Worm (Caenorhabditis elegans) whole organism, L2 larva: ENCODE results near the gene K05F1.8.

Experiments used
- C34F6.9 ChIP-seq: fragments of 150-350 bp; optimal IDR thresholded peaks from 2 replicates; lab custom pipeline; 2014; ENCODE audit warnings: missing biosample characterization, missing genetic modification characterization
- F13H6.1 ChIP-seq: sonication (generic microtip); optimal IDR thresholded peaks from 2 replicates; lab custom pipeline; 2016; ENCODE audit warnings: missing genetic modification characterization, missing compliant biosample characterization
- Y55F3AM.14 ChIP-seq: fragments of 200-800 bp; sonication (Bioruptor generic); optimal IDR thresholded peaks from 2 replicates; lab custom pipeline; 2018; ENCODE audit warnings: mild to moderate bottlenecking, missing genetic modification characterization, missing compliant biosample characterization
- ZK546.5 ChIP-seq: sonication (generic microtip); optimal IDR thresholded peaks from 2 replicates; lab custom pipeline; 2017; ENCODE audit warnings: missing biosample characterization, missing genetic modification characterization
- ama-1 ChIP-seq: fragments of 150-350 bp; optimal IDR thresholded peaks from 2 replicates; lab custom pipeline; 2018; ENCODE audit warnings: inconsistent platforms
- blmp-1 ChIP-seq: sonication (generic microtip); optimal IDR thresholded peaks from 2 replicates; lab custom pipeline; 2017; ENCODE audit warnings: missing genetic modification characterization, mild to moderate bottlenecking, missing compliant biosample characterization, antibody characterized with exemption, moderate library complexity; ENCODE audit not compliant: insufficient read depth
- egl-27 ChIP-seq: sonication (generic microtip); optimal IDR thresholded peaks from 3 replicates; lab custom pipeline; 2017; ENCODE audit warnings: missing biosample characterization, missing genetic modification reagents, missing genetic modification characterization
- elt-3 ChIP-seq: sonication (generic microtip); optimal IDR thresholded peaks from 2 replicates; lab custom pipeline; 2017; ENCODE audit warnings: missing biosample characterization, missing genetic modification characterization
- fos-1 ChIP-seq: fragments of 150-350 bp; optimal IDR thresholded peaks from 2 replicates; lab custom pipeline; 2014; ENCODE audit warnings: missing biosample characterization, missing genetic modification characterization
- gmeb-1 ChIP-seq: fragments of 150-350 bp; optimal IDR thresholded peaks from 2 replicates; lab custom pipeline; 2014; ENCODE audit warnings: missing biosample characterization, missing genetic modification characterization
- lin-11 ChIP-seq: fragments of 150-350 bp; sonication (generic microtip); optimal IDR thresholded peaks from 2 replicates; lab custom pipeline; 2014; ENCODE audit warnings: missing biosample characterization, missing genetic modification characterization, inconsistent platforms, mixed read lengths
- lin-13 ChIP-seq: fragments of 150-350 bp; optimal IDR thresholded peaks from 2 replicates; lab custom pipeline; 2014; ENCODE audit warnings: missing biosample characterization, missing genetic modification reagents, missing genetic modification characterization
- lin-39 ChIP-seq: fragments of 150-350 bp; optimal IDR thresholded peaks from 2 replicates; lab custom pipeline; 2014; ENCODE audit warnings: missing biosample characterization, missing genetic modification reagents, missing genetic modification characterization
- lsy-2 ChIP-seq, 2 experiments: fragments of 150-350 bp in 1 of 2; sonication (generic microtip) in 1 of 2; optimal IDR thresholded peaks; 2 replicates each; lab custom pipeline; 2014 to 2017; ENCODE audit warnings: missing biosample characterization in 2 of 2, missing genetic modification characterization in 2 of 2
- mab-5 ChIP-seq: fragments of 150-350 bp; optimal IDR thresholded peaks from 2 replicates; lab custom pipeline; 2014; ENCODE audit warnings: missing biosample characterization, missing genetic modification characterization
- mdl-1 ChIP-seq, 2 experiments: fragments of 150-350 bp in 1 of 2; sonication (generic microtip) in 1 of 2; optimal IDR thresholded peaks; 2 replicates each; lab custom pipeline; 2017; ENCODE audit warnings: missing biosample characterization in 2 of 2, missing genetic modification characterization in 2 of 2
- nhr-10 ChIP-seq: sonication (generic microtip); optimal IDR thresholded peaks from 2 replicates; lab custom pipeline; 2017; ENCODE audit warnings: missing biosample characterization, missing genetic modification characterization
- nhr-11 ChIP-seq: fragments of 150-350 bp; optimal IDR thresholded peaks from 2 replicates; lab custom pipeline; 2014; ENCODE audit warnings: missing biosample characterization, missing genetic modification characterization
- nhr-12 ChIP-seq: fragments of 150-350 bp; optimal IDR thresholded peaks from 2 replicates; lab custom pipeline; 2014; ENCODE audit warnings: missing biosample characterization, missing genetic modification characterization
- nhr-129 ChIP-seq: fragments of 150-350 bp; optimal IDR thresholded peaks from 2 replicates; lab custom pipeline; 2014; ENCODE audit warnings: missing biosample characterization, missing genetic modification characterization
- nhr-25 ChIP-seq: fragments of 150-350 bp; sonication (generic microtip); optimal IDR thresholded peaks from 3 replicates; lab custom pipeline; 2014; ENCODE audit warnings: missing biosample characterization, missing genetic modification characterization
- peb-1 ChIP-seq: fragments of 150-350 bp; optimal IDR thresholded peaks from 2 replicates; lab custom pipeline; 2014; ENCODE audit warnings: missing biosample characterization, missing genetic modification characterization
- sem-4 ChIP-seq: fragments of 150-350 bp; optimal IDR thresholded peaks from 2 replicates; lab custom pipeline; 2014; ENCODE audit warnings: missing biosample characterization, missing genetic modification reagents, missing genetic modification characterization
- skn-1 ChIP-seq: sonication (generic microtip); optimal IDR thresholded peaks from 2 replicates; lab custom pipeline; 2017; ENCODE audit warnings: missing biosample characterization, missing genetic modification characterization
- sma-3 ChIP-seq: sonication (generic microtip); optimal IDR thresholded peaks from 2 replicates; lab custom pipeline; 2016; ENCODE audit warnings: missing genetic modification reagents, missing genetic modification characterization, missing compliant biosample characterization
- sma-9 ChIP-seq, 2 experiments: fragments of 150-350 bp in 1 of 2; sonication (generic microtip) in 1 of 2; optimal IDR thresholded peaks; 2 replicates each; lab custom pipeline; 2014 to 2016; ENCODE audit warnings: missing genetic modification characterization in 2 of 2, mild to moderate bottlenecking in 1 of 2, missing biosample characterization in 1 of 2, missing compliant biosample characterization in 1 of 2, missing genetic modification reagents in 1 of 2, moderate library complexity in 1 of 2
- snpc-4 ChIP-seq: fragments of 150-350 bp; optimal IDR thresholded peaks from 2 replicates; lab custom pipeline; 2014; ENCODE audit warnings: missing biosample characterization, missing genetic modification characterization
- unc-39 ChIP-seq: fragments of 150-350 bp; optimal IDR thresholded peaks from 2 replicates; lab custom pipeline; 2014; ENCODE audit warnings: missing biosample characterization, missing genetic modification characterization
- unc-55 ChIP-seq: fragments of 150-350 bp; sonication (generic microtip); optimal IDR thresholded peaks from 3 replicates; lab custom pipeline; 2014; ENCODE audit warnings: missing biosample characterization, missing genetic modification reagents, missing genetic modification characterization
- unc-62 ChIP-seq: fragments of 150-350 bp; optimal IDR thresholded peaks from 2 replicates; lab custom pipeline; 2014; ENCODE audit warnings: missing biosample characterization, missing genetic modification reagents, missing genetic modification characterization
- zag-1 ChIP-seq: fragments of 150-350 bp; optimal IDR thresholded peaks from 2 replicates; lab custom pipeline; 2014; ENCODE audit warnings: missing biosample characterization, missing genetic modification characterization
- ztf-1 ChIP-seq: fragments of 200-800 bp; sonication (Bioruptor generic); conservative IDR thresholded peaks from 2 replicates; pipeline ENCODE4 v1.3.6; 2022; ENCODE audit warnings: missing genetic modification characterization, missing compliant biosample characterization
- ztf-11 ChIP-seq: sonication (generic microtip); optimal IDR thresholded peaks from 2 replicates; lab custom pipeline; 2017; ENCODE audit warnings: missing biosample characterization, missing genetic modification characterization

The K05F1.8 gene

ce11 chrII:5781935-5782921 is 17.2 kb downstream of the K05F1.8 start, which contains the start of gene K05F1.6 (continued):
- TF ChIP-seq sma-9 (GFP tag; optimal IDR thresholded peaks at IDR 0.05; lab: Kevin White, UChicago): peak; percentile 62
- no peak for TF ChIP-seq sma-9 (tag; optimal IDR thresholded peaks at IDR 0.05; lab: Kevin White, UChicago)
- no peak for TF ChIP-seq ama-1 (lab: Kevin White, UChicago)
- peak; percentile 70 for TF ChIP-seq lin-13 (GFP tag; lab: Kevin White, UChicago)
- no peak for TF ChIP-seq egl-27 (tag; lab: Kevin White, UChicago)
- TF ChIP-seq mdl-1 (tag; optimal IDR thresholded peaks at IDR 0.05; lab: Kevin White, UChicago): no peak
- TF ChIP-seq sem-4 (tag; lab: Kevin White, UChicago): peak; percentile 26
- TF ChIP-seq lin-11 (tag; lab: Kevin White, UChicago): peak; percentile 48
- TF ChIP-seq skn-1: no peak
- peak; percentile 68 for TF ChIP-seq F13H6.1 (tag; lab: Kevin White, UChicago)
- no peak for TF ChIP-seq nhr-11 (tag; lab: Kevin White, UChicago)
- TF ChIP-seq peb-1: no peak
- TF ChIP-seq nhr-12: no peak
- TF ChIP-seq ZK546.5 (tag; lab: Kevin White, UChicago): no peak
- TF ChIP-seq ztf-1 (GFP tag; lab: Robert Waterston, UW): no peak

DNA sequence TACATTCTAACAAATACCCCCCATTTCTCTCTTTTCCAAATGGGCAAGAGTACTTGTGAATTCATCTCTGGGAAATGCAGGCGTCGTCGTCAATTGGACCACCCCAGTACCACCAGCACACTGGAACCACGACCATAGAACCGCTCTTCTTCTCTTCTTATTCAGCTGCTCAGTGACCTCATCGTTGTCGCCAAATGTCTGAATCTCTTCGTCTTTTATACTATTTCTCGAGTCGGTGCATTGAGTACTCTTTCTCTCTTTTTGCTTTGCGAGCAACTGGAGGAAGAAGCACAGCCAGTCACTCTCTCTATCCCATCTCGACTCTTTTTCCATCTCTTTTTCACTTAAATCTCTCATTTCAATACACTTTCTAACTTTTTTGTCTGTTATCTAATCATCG is 19.6 kb downstream of the K05F1.8 start:
- TF ChIP-seq unc-55 (GFP tag; lab: Kevin White, UChicago) (peak; percentile 60), fos-1 (tag; lab: Kevin White, UChicago) (peak; percentile 1), sma-9 (GFP tag; optimal IDR thresholded peaks at IDR 0.05; lab: Kevin White, UChicago) (peak; percentile 31), sma-9 (tag; optimal IDR thresholded peaks at IDR 0.05; lab: Kevin White, UChicago) (no peak), lin-11 (tag; lab: Kevin White, UChicago) (no peak), lsy-2 (tag; optimal IDR thresholded peaks at IDR 0.05; lab: Kevin White, UChicago) (peak in 1 of 2 experiments; percentile 50), sem-4 (tag; lab: Kevin White, UChicago) (no peak), C34F6.9 (tag; lab: Kevin White, UChicago) (peak; percentile 57), F13H6.1 (tag; lab: Kevin White, UChicago) (peak; percentile 48), egl-27 (tag; lab: Kevin White, UChicago) (no peak), nhr-129 (tag; lab: Kevin White, UChicago) (peak; percentile 56), gmeb-1 (tag; lab: Kevin White, UChicago) (no peak), zag-1 (tag; lab: Kevin White, UChicago) (peak; percentile 74)
- TF ChIP-seq, all 48 proteins: peak for 8

DNA sequence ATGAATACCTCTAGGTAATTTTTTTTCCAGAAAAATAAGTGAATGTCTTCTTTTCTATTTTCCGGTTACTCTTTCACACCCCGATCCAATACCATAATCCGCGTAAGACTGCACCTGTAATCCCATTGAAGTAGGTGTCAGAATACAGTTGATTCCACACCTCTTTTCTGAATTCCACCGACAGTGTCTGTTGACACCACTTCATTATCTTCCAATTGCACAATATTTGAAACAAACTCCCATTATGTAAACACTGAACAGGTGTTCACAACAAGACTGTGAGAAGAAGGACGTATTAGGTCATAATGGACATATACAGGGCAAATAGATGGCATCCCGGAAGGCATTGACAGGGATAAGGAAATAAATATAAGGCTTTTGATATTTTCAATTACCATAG is 22.1 kb downstream of the K05F1.8 start:
- no peak for TF ChIP-seq mab-5
- TF ChIP-seq nhr-10: no peak
- no peak for TF ChIP-seq elt-3
- no peak for TF ChIP-seq mdl-1 (tag; optimal IDR thresholded peaks at IDR 0.05; lab: Kevin White, UChicago)
- TF ChIP-seq skn-1: no peak
- TF ChIP-seq ama-1 (lab: Kevin White, UChicago): no peak
- TF ChIP-seq egl-27 (tag; lab: Kevin White, UChicago): no peak
- TF ChIP-seq nhr-25 (tag; lab: Kevin White, UChicago): no peak
- TF ChIP-seq snpc-4: no peak
- no peak for TF ChIP-seq Y55F3AM.14 (GFP tag; lab: Kevin White, UChicago)
- no peak for TF ChIP-seq unc-39 (tag; lab: Kevin White, UChicago)
- no peak for TF ChIP-seq blmp-1

DNA sequence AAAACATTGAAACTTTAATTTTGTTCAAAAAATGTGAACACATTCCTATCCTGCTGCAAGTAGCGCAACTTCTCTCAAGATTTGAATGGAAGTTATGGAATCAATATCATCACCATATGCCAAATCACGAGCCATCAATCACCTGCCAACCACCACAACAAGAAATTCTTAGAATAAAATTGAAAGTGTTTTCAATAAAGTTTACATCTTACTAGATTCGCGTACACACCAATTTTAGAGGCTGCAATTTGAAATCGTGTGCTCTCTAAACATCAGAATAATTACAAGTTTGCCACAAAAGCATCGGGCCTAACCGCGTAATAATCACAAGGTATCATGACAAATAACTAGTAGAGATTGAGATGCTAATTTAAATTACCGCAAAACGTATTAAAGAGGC is 24.6 kb downstream of the K05F1.8 start:
- TF ChIP-seq ZK546.5 (tag; lab: Kevin White, UChicago): no peak
- TF ChIP-seq nhr-25 (tag; lab: Kevin White, UChicago): no peak

- TF ChIP-seq Y55F3AM.14 (GFP tag; lab: Kevin White, UChicago): no peak
- TF ChIP-seq lsy-2 (tag; optimal IDR thresholded peaks at IDR 0.05; lab: Kevin White, UChicago): no peak
- no peak for TF ChIP-seq ztf-1 (GFP tag; lab: Robert Waterston, UW)
- no peak for TF ChIP-seq lin-39 (tag; lab: Kevin White, UChicago)
- no peak for TF ChIP-seq ztf-11 (tag; lab: Kevin White, UChicago)
- no peak for TF ChIP-seq sma-3 (GFP tag; lab: Kevin White, UChicago)
- no peak for TF ChIP-seq unc-62 (GFP tag; lab: Kevin White, UChicago)
- no peak for TF ChIP-seq ama-1 (lab: Kevin White, UChicago)
- no peak for TF ChIP-seq nhr-12
- TF ChIP-seq, all 48 proteins: peak for 0
These were observed 25.3 kb downstream of the K05F1.8 start, which contains the start of the genes dmd-5 and F10C1.1 for ce11 chrII:5774120-5774519. Gene dmd-5 (minus strand): TSS chrII:5774220. Gene F10C1.1 (plus strand): TSS chrII:5774229.
